Fruit fly (Drosophila melanogaster): Measurements from ENCODE around the gene tna.

DNA sequence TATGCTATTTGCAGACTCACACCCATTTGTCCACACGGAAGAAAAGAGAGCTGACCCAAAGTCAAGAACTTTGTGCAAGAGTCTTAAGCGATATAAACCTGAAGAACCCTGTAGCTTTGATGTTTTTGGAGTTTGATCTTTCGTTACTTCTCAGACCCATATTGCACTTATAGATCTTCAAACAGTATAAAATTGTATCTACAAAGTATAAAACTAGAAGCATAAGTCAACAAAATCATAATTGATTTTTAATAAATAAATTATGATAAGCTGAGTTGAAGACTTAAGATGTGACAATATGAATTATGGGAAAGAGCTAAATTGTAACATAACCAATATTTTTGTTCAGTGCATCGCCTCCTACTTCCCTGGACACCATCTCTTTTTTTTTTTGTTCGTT lies 8.0 kb upstream of the tna start:
- no peak for TF ChIP-seq tai (GFP tag; optimal IDR thresholded peaks at IDR 0.05)
- TF ChIP-seq foxo (GFP tag; optimal IDR thresholded peaks at IDR 0.05): peak in 1 of 2 experiments; percentile 2
- TF ChIP-seq usp (GFP tag; optimal IDR thresholded peaks at IDR 0.05): no peak
- TF ChIP-seq psq (GFP tag; optimal IDR thresholded peaks at IDR 0.05): no peak
- TF ChIP-seq Mio (GFP tag; optimal IDR thresholded peaks at IDR 0.05): no peak
- no peak for TF ChIP-seq h (GFP tag; optimal IDR thresholded peaks at IDR 0.05)
- no peak for TF ChIP-seq pan (optimal IDR thresholded peaks at IDR 0.05)
- TF ChIP-seq dl (GFP tag; optimal IDR thresholded peaks at IDR 0.05; ENCODE audit: insufficient read depth in 1 of 2, partially characterized antibody in 2 of 2): no peak
- no peak for TF ChIP-seq br (GFP tag; optimal IDR thresholded peaks at IDR 0.05)
- TF ChIP-seq Vsx2 (GFP tag; optimal IDR thresholded peaks at IDR 0.05; ENCODE audit: partially characterized antibody): no peak
- no peak for TF ChIP-seq jim (GFP tag; optimal IDR thresholded peaks at IDR 0.05)
- no peak for TF ChIP-seq Hr78 (GFP tag; optimal IDR thresholded peaks at IDR 0.05)
